Worm (Caenorhabditis elegans) whole organism, young adult: ENCODE results near the gene xrn-1.
A peak's percentile ranks its signal among the peaks of the same experiment; 100 is the strongest.

Experiments
- C06A6.2 ChIP-seq: fragments of 200-800 bp; sonication (Bioruptor generic); conservative IDR thresholded peaks from 2 replicates; pipeline ENCODE4 v1.3.6; 2022; ENCODE audit warnings: missing genetic modification characterization, missing compliant biosample characterization
- F22D6.2 ChIP-seq: sonication (generic microtip); optimal IDR thresholded peaks from 2 replicates; lab custom pipeline; 2016; ENCODE audit warnings: mild to moderate bottlenecking, missing genetic modification characterization, missing compliant biosample characterization
- F33H1.4 ChIP-seq: fragments of 200-800 bp; sonication (Bioruptor generic); IDR thresholded peaks from 2 replicates; pipeline ENCODE4 v1.3.6; 2022; ENCODE audit warnings: missing genetic modification reagents, missing genetic modification characterization, missing compliant biosample characterization
- F37B4.10 ChIP-seq: fragments of 200-800 bp; sonication (Bioruptor generic); IDR thresholded peaks from 2 replicates; pipeline ENCODE4 v1.3.6; 2022; ENCODE audit warnings: missing genetic modification characterization, missing compliant biosample characterization
- F52B5.7 ChIP-seq: sonication (generic microtip); optimal IDR thresholded peaks from 2 replicates; lab custom pipeline; 2016; ENCODE audit warnings: mild to moderate bottlenecking, missing genetic modification characterization, missing compliant biosample characterization
- ZK185.1 ChIP-seq: sonication (generic microtip); optimal IDR thresholded peaks from 2 replicates; lab custom pipeline; 2016; ENCODE audit warnings: mild to moderate bottlenecking, missing genetic modification characterization, missing compliant biosample characterization; ENCODE audit not compliant: poor library complexity, severe bottlenecking
- atf-7 ChIP-seq: sonication (generic microtip); optimal IDR thresholded peaks from 2 replicates; lab custom pipeline; 2017; ENCODE audit warnings: mild to moderate bottlenecking, missing genetic modification characterization, missing compliant biosample characterization
- ceh-27 ChIP-seq: fragments of 200-800 bp; sonication (Bioruptor generic); optimal IDR thresholded peaks from 2 replicates; lab custom pipeline; 2018; ENCODE audit warnings: mild to moderate bottlenecking, missing genetic modification characterization, moderate library complexity, missing compliant biosample characterization
- ceh-91 ChIP-seq: fragments of 200-800 bp; sonication (Bioruptor generic); IDR thresholded peaks from 2 replicates; pipeline ENCODE4 v1.3.6; 2022; ENCODE audit warnings: missing genetic modification reagents, missing genetic modification characterization, missing compliant biosample characterization
- chd-7 ChIP-seq: sonication (generic microtip); optimal IDR thresholded peaks from 2 replicates; lab custom pipeline; 2016; ENCODE audit warnings: mild to moderate bottlenecking, missing genetic modification characterization, moderate library complexity, missing compliant biosample characterization
- dox-1 ChIP-seq: fragments of 200-800 bp; sonication (Bioruptor generic); IDR thresholded peaks from 2 replicates; pipeline ENCODE4 v1.3.6; 2022; ENCODE audit warnings: missing genetic modification reagents, missing genetic modification characterization, missing compliant biosample characterization
- egl-44 ChIP-seq: fragments of 200-800 bp; sonication (Bioruptor generic); IDR thresholded peaks from 2 replicates; pipeline ENCODE4 v1.3.6; 2022; ENCODE audit warnings: missing genetic modification reagents, missing genetic modification characterization, missing compliant biosample characterization
- egrh-3 ChIP-seq: fragments of 200-800 bp; sonication (Bioruptor generic); IDR thresholded peaks from 2 replicates; pipeline ENCODE4 v1.3.6; 2022; ENCODE audit warnings: missing genetic modification reagents, missing genetic modification characterization, missing compliant biosample characterization
- ekl-4 ChIP-seq: fragments of 200-800 bp; sonication (Bioruptor generic); IDR thresholded peaks from 2 replicates; pipeline ENCODE4 v1.3.6; 2022; ENCODE audit warnings: missing genetic modification reagents, missing genetic modification characterization, missing compliant biosample characterization
- ets-4 ChIP-seq: fragments of 200-800 bp; sonication (Bioruptor generic); optimal IDR thresholded peaks from 2 replicates; lab custom pipeline; 2018; ENCODE audit warnings: mild to moderate bottlenecking, missing genetic modification characterization, missing compliant biosample characterization
- him-1 ChIP-seq: sonication (generic microtip); optimal IDR thresholded peaks from 2 replicates; lab custom pipeline; 2016; ENCODE audit warnings: missing genotype, missing genetic modification reagents, missing genetic modification characterization, missing compliant biosample characterization
- hrde-1 ChIP-seq: sonication (generic microtip); optimal IDR thresholded peaks from 2 replicates; lab custom pipeline; 2016; ENCODE audit warnings: missing genetic modification characterization, mild to moderate bottlenecking, missing compliant biosample characterization, moderate library complexity, missing genotype, missing genetic modification reagents, borderline replicate concordance
- lag-1 ChIP-seq: fragments of 200-800 bp; sonication (Bioruptor generic); IDR thresholded peaks from 2 replicates; pipeline ENCODE4 v1.3.6; 2022; ENCODE audit warnings: missing genetic modification reagents, missing genetic modification characterization, missing compliant biosample characterization
- let-526 ChIP-seq: fragments of 200-800 bp; sonication (Bioruptor generic); IDR thresholded peaks from 2 replicates; pipeline ENCODE4 v1.3.6; 2022; ENCODE audit warnings: missing genetic modification reagents, missing genetic modification characterization, missing compliant biosample characterization
- lin-26 ChIP-seq: fragments of 200-800 bp; sonication (Bioruptor generic); IDR thresholded peaks from 2 replicates; pipeline ENCODE4 v1.3.6; 2022; ENCODE audit warnings: missing genetic modification reagents, missing genetic modification characterization, missing compliant biosample characterization
- lir-1 ChIP-seq: fragments of 200-800 bp; sonication (Bioruptor generic); conservative IDR thresholded peaks from 2 replicates; pipeline ENCODE4 v1.3.6; 2022; ENCODE audit warnings: missing genetic modification reagents, missing genetic modification characterization, missing compliant biosample characterization
- lsl-1 ChIP-seq: fragments of 200-800 bp; sonication (Bioruptor generic); optimal IDR thresholded peaks from 2 replicates; lab custom pipeline; 2018; ENCODE audit warnings: mild to moderate bottlenecking, missing genetic modification characterization, moderate library complexity, missing compliant biosample characterization
- lsy-27 ChIP-seq: sonication (generic microtip); optimal IDR thresholded peaks from 2 replicates; lab custom pipeline; 2017; ENCODE audit warnings: missing genetic modification characterization, mild to moderate bottlenecking, missing compliant biosample characterization, antibody characterized with exemption, missing genotype, borderline replicate concordance; ENCODE audit not compliant: insufficient read depth
- mcd-1 ChIP-seq: fragments of 200-800 bp; sonication (Bioruptor generic); IDR thresholded peaks from 2 replicates; pipeline ENCODE4 v1.3.6; 2022; ENCODE audit warnings: missing genetic modification reagents, missing genetic modification characterization, missing compliant biosample characterization
- mel-28 ChIP-seq: sonication (generic microtip); optimal IDR thresholded peaks from 2 replicates; lab custom pipeline; 2016; ENCODE audit warnings: borderline replicate concordance, mild to moderate bottlenecking, missing genetic modification characterization, missing compliant biosample characterization
- mxl-1 ChIP-seq: sonication (generic microtip); optimal IDR thresholded peaks from 2 replicates; lab custom pipeline; 2016; ENCODE audit warnings: missing genetic modification characterization, missing compliant biosample characterization
- nfya-2 ChIP-seq: fragments of 200-800 bp; sonication (Bioruptor generic); IDR thresholded peaks from 2 replicates; pipeline ENCODE4 v1.3.6; 2022; ENCODE audit warnings: missing genetic modification reagents, missing genetic modification characterization, missing compliant biosample characterization
- nfyb-1 ChIP-seq: fragments of 200-800 bp; sonication (Bioruptor generic); IDR thresholded peaks from 2 replicates; pipeline ENCODE4 v1.3.6; 2022; ENCODE audit warnings: missing genetic modification reagents, missing genetic modification characterization, missing compliant biosample characterization
- nhr-27 ChIP-seq: fragments of 200-800 bp; sonication (Bioruptor generic); optimal IDR thresholded peaks from 2 replicates; lab custom pipeline; 2018; ENCODE audit warnings: mild to moderate bottlenecking, missing genetic modification characterization, moderate library complexity, missing compliant biosample characterization
- nhr-80 ChIP-seq: sonication (generic microtip); optimal IDR thresholded peaks from 2 replicates; lab custom pipeline; 2016; ENCODE audit warnings: missing genetic modification characterization, missing compliant biosample characterization
- nhr-90 ChIP-seq: sonication (generic microtip); optimal IDR thresholded peaks from 2 replicates; lab custom pipeline; 2016; ENCODE audit warnings: missing genotype, mild to moderate bottlenecking, missing genetic modification characterization, missing compliant biosample characterization
- pha-4 ChIP-seq: fragments of 150-350 bp; sonication (generic microtip); optimal IDR thresholded peaks from 2 replicates; lab custom pipeline; 2014; ENCODE audit warnings: missing biosample characterization, missing genetic modification reagents, missing genetic modification characterization
- rcor-1 ChIP-seq: fragments of 200-800 bp; sonication (Bioruptor generic); IDR thresholded peaks from 2 replicates; pipeline ENCODE4 v1.3.6; 2022; ENCODE audit warnings: missing genetic modification reagents, missing genetic modification characterization, missing compliant biosample characterization
- repo-1 ChIP-seq: sonication (generic microtip); optimal IDR thresholded peaks from 2 replicates; lab custom pipeline; 2017; ENCODE audit warnings: mild to moderate bottlenecking, missing genetic modification characterization, missing compliant biosample characterization
- snpc-1.3 ChIP-seq: sonication (generic microtip); optimal IDR thresholded peaks from 2 replicates; lab custom pipeline; 2017; ENCODE audit warnings: missing genetic modification characterization, mild to moderate bottlenecking, missing compliant biosample characterization, antibody characterized with exemption, moderate library complexity, missing genotype, missing genetic modification reagents; ENCODE audit not compliant: insufficient read depth
- snpc-4 ChIP-seq, 5 experiments: fragments of 150-350 bp in 1 of 5; sonication (generic microtip) in 4 of 5; optimal IDR thresholded peaks; 2 replicates each; lab custom pipeline; 2014 to 2018; ENCODE audit warnings: missing genetic modification characterization in 5 of 5, missing biosample characterization in 3 of 5, antibody characterized with exemption in 2 of 5, mild to moderate bottlenecking in 2 of 5, missing compliant biosample characterization in 2 of 5, missing genotype in 2 of 5, moderate library complexity in 2 of 5, missing genetic modification reagents in 1 of 5
- tbx-9 ChIP-seq: sonication (generic microtip); optimal IDR thresholded peaks from 2 replicates; lab custom pipeline; 2016; ENCODE audit warnings: borderline replicate concordance, missing genetic modification characterization, inconsistent platforms, missing compliant biosample characterization
- zfh-2 ChIP-seq: fragments of 200-800 bp; sonication (Bioruptor generic); conservative IDR thresholded peaks from 2 replicates; pipeline ENCODE4 v1.3.6; 2022; ENCODE audit warnings: missing genetic modification reagents, missing genetic modification characterization, missing compliant biosample characterization
- zim-3 ChIP-seq: sonication (generic microtip); optimal IDR thresholded peaks from 2 replicates; lab custom pipeline; 2017; ENCODE audit warnings: mild to moderate bottlenecking, missing genetic modification characterization, moderate library complexity, missing compliant biosample characterization

Gene xrn-1

ce11 chrII:14089796-14090372, 21.2 kb downstream of the xrn-1 start:
- TF ChIP-seq egrh-3 (GFP tag; lab: Robert Waterston, UW) (peak; percentile 40; the same call in 1 of the 2 replicates), snpc-4 (GFP tag; optimal IDR thresholded peaks at IDR 0.05; lab: Kevin White, UChicago) (no peak), snpc-4 (tag; optimal IDR thresholded peaks at IDR 0.05; lab: Kevin White, UChicago) (no peak), egl-44 (GFP tag; lab: Robert Waterston, UW) (no peak), let-526 (GFP tag; lab: Robert Waterston, UW) (no peak), lir-1 (GFP tag; lab: Robert Waterston, UW) (no peak), chd-7 (tag; lab: Kevin White, UChicago) (no peak), ceh-91 (GFP tag; lab: Robert Waterston, UW) (no peak), atf-7 (tag; lab: Kevin White, UChicago) (no peak), zfh-2 (peak; percentile 66), nfyb-1 (GFP tag; lab: Robert Waterston, UW) (peak; percentile 94), nfya-2 (GFP tag; lab: Robert Waterston, UW) (peak; percentile 62; the same call in 1 of the 2 replicates), nhr-27 (no peak), ekl-4 (GFP tag; lab: Robert Waterston, UW) (no peak), snpc-1.3 (no peak), ceh-27 (GFP tag; lab: Kevin White, UChicago) (no peak), rcor-1 (GFP tag; lab: Robert Waterston, UW) (no peak), him-1 (tag; lab: Kevin White, UChicago) (peak; percentile 15), nhr-90 (no peak), F22D6.2 (tag; lab: Kevin White, UChicago) (no peak), mcd-1 (GFP tag; lab: Robert Waterston, UW) (0 out of 2 replicates have a peak, but pooled peaks have one; percentile 11)

ce11 chrII:14091182-14091581, 22.5 kb downstream of the xrn-1 start:
- TF ChIP-seq zim-3 (tag; lab: Kevin White, UChicago) (no peak), zfh-2 (peak; percentile 87), egrh-3 (GFP tag; lab: Robert Waterston, UW) (peak; percentile 89), nhr-80 (tag; lab: Kevin White, UChicago) (no peak), F37B4.10 (0 out of 2 replicates have a peak, but pooled peaks have one; percentile 39), repo-1 (tag; lab: Kevin White, UChicago) (no peak), mel-28 (no peak)

ce11 chrII:14094590-14094989, 25.9 kb downstream of the xrn-1 start, which contains the start of gene col-87:
TSS of gene col-87 (minus strand) at chrII:14094690.
- TF ChIP-seq lin-26 (no peak), ets-4 (GFP tag; lab: Kevin White, UChicago) (no peak), hrde-1 (tag; lab: Kevin White, UChicago) (no peak), mxl-1 (tag; lab: Kevin White, UChicago) (no peak), dox-1 (GFP tag; lab: Robert Waterston, UW) (no peak), snpc-4 (GFP tag; optimal IDR thresholded peaks at IDR 0.05; lab: Kevin White, UChicago) (no peak), snpc-4 (tag; optimal IDR thresholded peaks at IDR 0.05; lab: Kevin White, UChicago) (no peak), F52B5.7 (tag; lab: Kevin White, UChicago) (no peak), ZK185.1 (tag; lab: Kevin White, UChicago) (no peak), lsy-27 (tag; lab: Kevin White, UChicago) (no peak), C06A6.2 (GFP tag; lab: Robert Waterston, UW) (no peak), ceh-27 (GFP tag; lab: Kevin White, UChicago) (no peak), chd-7 (tag; lab: Kevin White, UChicago) (no peak), tbx-9 (no peak), mel-28 (no peak), lag-1 (GFP tag; lab: Robert Waterston, UW) (no peak), F33H1.4 (GFP tag; lab: Robert Waterston, UW) (no peak), lsl-1 (GFP tag; lab: Kevin White, UChicago) (no peak), pha-4 (tag; lab: Kevin White, UChicago) (no peak)
